Worm (Caenorhabditis elegans) whole organism, late embryonic: ENCODE results near the gene srh-97.

Experiments used
- C08G9.2 ChIP-seq: sonication (generic microtip); optimal IDR thresholded peaks from 2 replicates; lab custom pipeline; 2016; ENCODE audit warnings: mild to moderate bottlenecking, missing genetic modification characterization, moderate library complexity, missing compliant biosample characterization
- C38D4.7 ChIP-seq: fragments of 200-800 bp; sonication (Bioruptor generic); optimal IDR thresholded peaks from 2 replicates; lab custom pipeline; 2018; ENCODE audit warnings: mild to moderate bottlenecking, missing genetic modification characterization, moderate library complexity, missing compliant biosample characterization
- K02D7.2 ChIP-seq: sonication (generic microtip); optimal IDR thresholded peaks from 2 replicates; lab custom pipeline; 2017; ENCODE audit warnings: mild to moderate bottlenecking, missing genetic modification characterization, missing compliant biosample characterization
- K09A11.1 ChIP-seq: sonication (generic microtip); optimal IDR thresholded peaks from 2 replicates; lab custom pipeline; 2017; ENCODE audit warnings: antibody characterized with exemption, mild to moderate bottlenecking, missing genetic modification characterization, missing compliant biosample characterization; ENCODE audit not compliant: insufficient read depth
- Y22D7AL.16 ChIP-seq: sonication (generic microtip); optimal IDR thresholded peaks from 2 replicates; lab custom pipeline; 2016; ENCODE audit warnings: missing genetic modification characterization, missing compliant biosample characterization
- ahr-1 ChIP-seq: sonication (generic microtip); optimal IDR thresholded peaks from 2 replicates; lab custom pipeline; 2016; ENCODE audit warnings: missing genetic modification characterization, missing compliant biosample characterization
- ama-1 ChIP-seq: fragments of 150-350 bp; optimal IDR thresholded peaks from 2 replicates; lab custom pipeline; 2014
- ceh-14 ChIP-seq: sonication (generic microtip); optimal IDR thresholded peaks from 2 replicates; lab custom pipeline; 2016; ENCODE audit warnings: missing genotype, missing genetic modification characterization, missing compliant biosample characterization
- ceh-18 ChIP-seq: sonication (generic microtip); optimal IDR thresholded peaks from 2 replicates; lab custom pipeline; 2016; ENCODE audit warnings: missing genetic modification characterization, missing compliant biosample characterization
- ceh-24 ChIP-seq: sonication (generic microtip); optimal IDR thresholded peaks from 2 replicates; lab custom pipeline; 2016; ENCODE audit warnings: mild to moderate bottlenecking, missing genetic modification characterization, missing compliant biosample characterization
- ceh-30 ChIP-seq: fragments of 150-350 bp; optimal IDR thresholded peaks from 2 replicates; lab custom pipeline; 2014; ENCODE audit warnings: missing biosample characterization, missing genetic modification characterization
- ceh-31 ChIP-seq: sonication (generic microtip); optimal IDR thresholded peaks from 2 replicates; lab custom pipeline; 2016; ENCODE audit warnings: missing genetic modification characterization, missing compliant biosample characterization
- ceh-34 ChIP-seq: sonication (generic microtip); optimal IDR thresholded peaks from 2 replicates; lab custom pipeline; 2016; ENCODE audit warnings: mild to moderate bottlenecking, missing genetic modification characterization, missing compliant biosample characterization
- ceh-45 ChIP-seq: fragments of 200-800 bp; sonication (Bioruptor generic); IDR thresholded peaks from 2 replicates; pipeline ENCODE4 v1.3.6; 2022; ENCODE audit warnings: missing genetic modification reagents, missing genetic modification characterization, missing compliant biosample characterization
- dmd-4 ChIP-seq: sonication (generic microtip); optimal IDR thresholded peaks from 2 replicates; lab custom pipeline; 2016; ENCODE audit warnings: borderline replicate concordance, missing genetic modification characterization, missing compliant biosample characterization
- dve-1 ChIP-seq: sonication (generic microtip); optimal IDR thresholded peaks from 2 replicates; lab custom pipeline; 2017; ENCODE audit warnings: antibody characterized with exemption, mild to moderate bottlenecking, missing genetic modification characterization, missing compliant biosample characterization
- ets-4 ChIP-seq: sonication (generic microtip); optimal IDR thresholded peaks from 2 replicates; lab custom pipeline; 2016; ENCODE audit warnings: missing genetic modification characterization, missing compliant biosample characterization
- eyg-1 ChIP-seq: sonication (generic microtip); optimal IDR thresholded peaks from 2 replicates; lab custom pipeline; 2016; ENCODE audit warnings: missing genotype, missing genetic modification characterization, missing compliant biosample characterization
- fkh-10 ChIP-seq: fragments of 150-350 bp; optimal IDR thresholded peaks from 2 replicates; lab custom pipeline; 2014; ENCODE audit warnings: missing biosample characterization, missing genetic modification reagents, missing genetic modification characterization
- fkh-6 ChIP-seq: sonication (generic microtip); optimal IDR thresholded peaks from 2 replicates; lab custom pipeline; 2016; ENCODE audit warnings: missing genetic modification characterization, missing compliant biosample characterization
- gmeb-2 ChIP-seq: sonication (generic microtip); optimal IDR thresholded peaks from 2 replicates; lab custom pipeline; 2016; ENCODE audit warnings: missing genetic modification characterization, inconsistent platforms, missing compliant biosample characterization
- hlh-13 ChIP-seq: fragments of 200-800 bp; sonication (Bioruptor generic); optimal IDR thresholded peaks from 2 replicates; lab custom pipeline; 2018; ENCODE audit warnings: mild to moderate bottlenecking, missing genetic modification characterization, missing compliant biosample characterization
- hlh-15 ChIP-seq: sonication (generic microtip); optimal IDR thresholded peaks from 2 replicates; lab custom pipeline; 2016; ENCODE audit warnings: missing genetic modification characterization, missing compliant biosample characterization
- lim-6 ChIP-seq: sonication (generic microtip); optimal IDR thresholded peaks from 2 replicates; lab custom pipeline; 2016; ENCODE audit warnings: missing genetic modification characterization, missing compliant biosample characterization
- madf-2 ChIP-seq: sonication (generic microtip); optimal IDR thresholded peaks from 2 replicates; lab custom pipeline; 2017; ENCODE audit warnings: missing genetic modification characterization, missing compliant biosample characterization
- mec-3 ChIP-seq: sonication (generic microtip); optimal IDR thresholded peaks from 2 replicates; lab custom pipeline; 2016; ENCODE audit warnings: borderline replicate concordance, missing genetic modification characterization, missing compliant biosample characterization
- nhr-11 ChIP-seq: fragments of 150-350 bp; optimal IDR thresholded peaks from 2 replicates; lab custom pipeline; 2014; ENCODE audit warnings: missing biosample characterization, missing genetic modification characterization
- npax-4 ChIP-seq: sonication (generic microtip); optimal IDR thresholded peaks from 2 replicates; lab custom pipeline; 2016; ENCODE audit warnings: missing genetic modification characterization, missing compliant biosample characterization
- pat-9 ChIP-seq: fragments of 200-800 bp; sonication (Bioruptor generic); optimal IDR thresholded peaks from 2 replicates; lab custom pipeline; 2018; ENCODE audit warnings: mild to moderate bottlenecking, missing genetic modification characterization, moderate library complexity, missing compliant biosample characterization
- pax-1 ChIP-seq: fragments of 150-350 bp; optimal IDR thresholded peaks from 2 replicates; lab custom pipeline; 2014; ENCODE audit warnings: missing biosample characterization, missing genetic modification characterization
- pha-2 ChIP-seq: sonication (generic microtip); optimal IDR thresholded peaks from 2 replicates; lab custom pipeline; 2017; ENCODE audit warnings: mild to moderate bottlenecking, missing genetic modification characterization, missing compliant biosample characterization
- pros-1 ChIP-seq: fragments of 150-350 bp; optimal IDR thresholded peaks from 2 replicates; lab custom pipeline; 2014; ENCODE audit warnings: missing biosample characterization, missing genetic modification reagents, missing genetic modification characterization
- rnt-1 ChIP-seq: sonication (generic microtip); optimal IDR thresholded peaks from 2 replicates; lab custom pipeline; 2016; ENCODE audit warnings: missing genetic modification characterization, missing compliant biosample characterization
- sdc-2 ChIP-seq: sonication (generic microtip); optimal IDR thresholded peaks from 2 replicates; lab custom pipeline; 2016; ENCODE audit warnings: missing genotype, missing genetic modification characterization, missing compliant biosample characterization
- syd-9 ChIP-seq: sonication (generic microtip); optimal IDR thresholded peaks from 2 replicates; lab custom pipeline; 2016; ENCODE audit warnings: mild to moderate bottlenecking, missing genetic modification characterization, moderate library complexity, missing compliant biosample characterization
- tbx-2 ChIP-seq: sonication (generic microtip); optimal IDR thresholded peaks from 2 replicates; lab custom pipeline; 2016; ENCODE audit warnings: missing genetic modification characterization, missing compliant biosample characterization
- ttx-3 ChIP-seq: sonication (generic microtip); optimal IDR thresholded peaks from 2 replicates; lab custom pipeline; 2016; ENCODE audit warnings: missing genetic modification reagents, missing genetic modification characterization, missing compliant biosample characterization
- unc-3 ChIP-seq, 2 experiments: fragments of 200-800 bp in 1 of 2; sonication (Bioruptor generic) in 1 of 2; sonication (generic microtip) in 1 of 2; conservative IDR thresholded peaks in 1 of 2; optimal IDR thresholded peaks in 1 of 2; 2 replicates each; pipeline versions ENCODE4 v1.3.6 to Lab custom; 2016 to 2022; ENCODE audit warnings: missing compliant biosample characterization in 2 of 2, missing genetic modification characterization in 2 of 2, missing genetic modification reagents in 1 of 2
- unc-42 ChIP-seq: sonication (generic microtip); optimal IDR thresholded peaks from 2 replicates; lab custom pipeline; 2016; ENCODE audit warnings: missing genotype, missing genetic modification characterization, missing compliant biosample characterization
- unc-55 ChIP-seq: sonication (generic microtip); optimal IDR thresholded peaks from 2 replicates; lab custom pipeline; 2017; ENCODE audit warnings: missing biosample characterization, missing genetic modification reagents, missing genetic modification characterization
- unc-86 ChIP-seq: sonication (generic microtip); optimal IDR thresholded peaks from 2 replicates; lab custom pipeline; 2016; ENCODE audit warnings: missing genetic modification characterization, missing compliant biosample characterization

The srh-97 gene

ce11 chrV:16992383-16992782, 24.5 kb upstream of the srh-97 start:
- TF ChIP-seq ceh-30 (tag; lab: Kevin White, UChicago), result no peak
- no peak for TF ChIP-seq fkh-10 (GFP tag; lab: Kevin White, UChicago)
- TF ChIP-seq unc-3 (GFP tag; conservative IDR thresholded peaks at IDR 0.05; lab: Robert Waterston, UW), result no peak
- no peak for TF ChIP-seq unc-3 (tag; optimal IDR thresholded peaks at IDR 0.05; lab: Kevin White, UChicago)
- TF ChIP-seq sdc-2 (tag; lab: Kevin White, UChicago), result no peak
- TF ChIP-seq ttx-3 (tag; lab: Kevin White, UChicago), result no peak
- no peak for TF ChIP-seq ceh-24
- no peak for TF ChIP-seq ceh-18 (tag; lab: Kevin White, UChicago)
- TF ChIP-seq pros-1 (tag; lab: Kevin White, UChicago), result no peak
- no peak for TF ChIP-seq tbx-2 (tag; lab: Kevin White, UChicago)
- no peak for TF ChIP-seq unc-42 (tag; lab: Kevin White, UChicago)
- TF ChIP-seq ceh-45 (GFP tag; lab: Robert Waterston, UW), result no peak
- TF ChIP-seq fkh-6 (tag; lab: Kevin White, UChicago), result no peak
- no peak for TF ChIP-seq ets-4 (tag; lab: Kevin White, UChicago)
- TF ChIP-seq syd-9 (tag; lab: Kevin White, UChicago), result no peak
- no peak for TF ChIP-seq unc-55 (GFP tag; lab: Kevin White, UChicago)

ce11 chrV:17000204-17000603, 16.7 kb upstream of the srh-97 start, which contains the start of gene str-217:
str-217 (minus strand) TSS chrV:17000304.
- TF ChIP-seq pha-2 (tag; lab: Kevin White, UChicago) (no peak), pax-1 (no peak), ceh-34 (tag; lab: Kevin White, UChicago) (no peak), ahr-1 (tag; lab: Kevin White, UChicago) (no peak), rnt-1 (tag; lab: Kevin White, UChicago) (no peak), ttx-3 (tag; lab: Kevin White, UChicago) (no peak), unc-86 (tag; lab: Kevin White, UChicago) (no peak), ceh-30 (tag; lab: Kevin White, UChicago) (no peak), hlh-15 (tag; lab: Kevin White, UChicago) (no peak), K09A11.1 (tag; lab: Kevin White, UChicago) (no peak), hlh-13 (GFP tag; lab: Kevin White, UChicago) (no peak), unc-3 (GFP tag; conservative IDR thresholded peaks at IDR 0.05; lab: Robert Waterston, UW) (no peak), unc-3 (tag; optimal IDR thresholded peaks at IDR 0.05; lab: Kevin White, UChicago) (no peak), ceh-18 (tag; lab: Kevin White, UChicago) (no peak), K02D7.2 (tag; lab: Kevin White, UChicago) (no peak), gmeb-2 (no peak), Y22D7AL.16 (tag; lab: Kevin White, UChicago) (no peak), pat-9 (no peak)

- TF ChIP-seq ceh-14 (tag; lab: Kevin White, UChicago), result no peak
- TF ChIP-seq mec-3, result no peak
- no peak for TF ChIP-seq pax-1
- no peak for TF ChIP-seq pha-2 (tag; lab: Kevin White, UChicago)
- TF ChIP-seq ets-4 (tag; lab: Kevin White, UChicago), result no peak
- no peak for TF ChIP-seq ceh-31 (tag; lab: Kevin White, UChicago)
- no peak for TF ChIP-seq lim-6 (tag; lab: Kevin White, UChicago)
- no peak for TF ChIP-seq ama-1 (lab: Kevin White, UChicago)
- no peak for TF ChIP-seq nhr-11 (tag; lab: Kevin White, UChicago)
- no peak for TF ChIP-seq madf-2 (tag; lab: Kevin White, UChicago)
- no peak for TF ChIP-seq ceh-45 (GFP tag; lab: Robert Waterston, UW)
These were observed 16.3 kb upstream of the srh-97 start for ce11 chrV:17000635-17001034.

ce11 chrV:17001167-17001566, 15.7 kb upstream of the srh-97 start, which contains the start of gene sri-9:
sri-9 (plus strand) TSS chrV:17001467.
- no peak for TF ChIP-seq npax-4 (tag; lab: Kevin White, UChicago)
- no peak for TF ChIP-seq C38D4.7 (GFP tag; lab: Kevin White, UChicago)
- TF ChIP-seq C08G9.2, result no peak
- TF ChIP-seq dmd-4 (tag; lab: Kevin White, UChicago), result no peak
- no peak for TF ChIP-seq eyg-1 (tag; lab: Kevin White, UChicago)
- TF ChIP-seq dve-1, result no peak
- no peak for TF ChIP-seq madf-2 (tag; lab: Kevin White, UChicago)
